Fruit fly (Drosophila melanogaster): ENCODE results near the gene TP53INP.

TP53INP gene

dm6 chr3L:4413800-4414446, 7.2 kb downstream of the TP53INP start:
- TF ChIP-seq cic (GFP tag; optimal IDR thresholded peaks at IDR 0.05): peak; percentile 93
- no peak for TF ChIP-seq Crg-1 (GFP tag; optimal IDR thresholded peaks at IDR 0.05)
- TF ChIP-seq cnc (optimal IDR thresholded peaks at IDR 0.05): no peak
- TF ChIP-seq pad (GFP tag; optimal IDR thresholded peaks at IDR 0.05): peak; percentile 8
- TF ChIP-seq Clk (GFP tag; optimal IDR thresholded peaks at IDR 0.05): peak; percentile 29
- no peak for TF ChIP-seq CG5204 (GFP tag; optimal IDR thresholded peaks at IDR 0.05)
- peak; percentile 37 for TF ChIP-seq tj (GFP tag; optimal IDR thresholded peaks at IDR 0.05)
- no peak for TF ChIP-seq Hr96 (GFP tag; optimal IDR thresholded peaks at IDR 0.05)
- peak; percentile 79 for TF ChIP-seq CG12768 (GFP tag; optimal IDR thresholded peaks at IDR 0.05)
- TF ChIP-seq ovo (GFP tag; optimal IDR thresholded peaks at IDR 0.05): peak; percentile 66
- TF ChIP-seq kay (GFP tag; ENCODE audit: borderline replicate concordance): peak; percentile 100
- no peak for TF ChIP-seq CG33017 (tag; optimal IDR thresholded peaks at IDR 0.05)
- no peak for TF ChIP-seq CG14711 (tag; optimal IDR thresholded peaks at IDR 0.05)
- TF ChIP-seq Mnt (GFP tag; optimal IDR thresholded peaks at IDR 0.05): peak; percentile 39
- peak; percentile 48 for TF ChIP-seq toe (GFP tag; optimal IDR thresholded peaks at IDR 0.05)
- TF ChIP-seq bab1 (GFP tag; optimal IDR thresholded peaks at IDR 0.05): peak; percentile 20
- TF ChIP-seq CG7045 (GFP tag; optimal IDR thresholded peaks at IDR 0.05): peak; percentile 1
- no peak for TF ChIP-seq CG11617 (GFP tag; optimal IDR thresholded peaks at IDR 0.05)
- TF ChIP-seq CG1620 (GFP tag; optimal IDR thresholded peaks at IDR 0.05): no peak
- peak; percentile 4 for TF ChIP-seq CG7101 (tag; optimal IDR thresholded peaks at IDR 0.05)

- TF ChIP-seq Mnt (GFP tag; optimal IDR thresholded peaks at IDR 0.05) (no peak), pad (GFP tag; optimal IDR thresholded peaks at IDR 0.05) (no peak), kay (GFP tag; ENCODE audit: borderline replicate concordance) (peak; percentile 93), CG5204 (GFP tag; optimal IDR thresholded peaks at IDR 0.05) (peak; percentile 23), CG33017 (tag; optimal IDR thresholded peaks at IDR 0.05) (peak; percentile 24), CG7045 (GFP tag; optimal IDR thresholded peaks at IDR 0.05) (no peak), cnc (optimal IDR thresholded peaks at IDR 0.05) (no peak), CG7101 (tag; optimal IDR thresholded peaks at IDR 0.05) (peak; percentile 11), ovo (GFP tag; optimal IDR thresholded peaks at IDR 0.05) (no peak)
Measured at dm6 chr3L:4414579-4414978, 7.8 kb downstream of the TP53INP start.

dm6 chr3L:4415326-4416274, 8.9 kb downstream of the TP53INP start:
- TF ChIP-seq Hr96 (GFP tag; optimal IDR thresholded peaks at IDR 0.05): peak; percentile 19
- TF ChIP-seq tj (GFP tag; optimal IDR thresholded peaks at IDR 0.05): no peak
- peak; percentile 8 for TF ChIP-seq CG1620 (GFP tag; optimal IDR thresholded peaks at IDR 0.05)
- TF ChIP-seq CG12768 (GFP tag; optimal IDR thresholded peaks at IDR 0.05): peak; percentile 94
- peak; percentile 17 for TF ChIP-seq CG7045 (GFP tag; optimal IDR thresholded peaks at IDR 0.05)
- TF ChIP-seq ovo (GFP tag; optimal IDR thresholded peaks at IDR 0.05): no peak
- TF ChIP-seq bab1 (GFP tag; optimal IDR thresholded peaks at IDR 0.05): no peak
- no peak for TF ChIP-seq CG11617 (GFP tag; optimal IDR thresholded peaks at IDR 0.05)
- peak; percentile 87 for TF ChIP-seq cic (GFP tag; optimal IDR thresholded peaks at IDR 0.05)
- peak; percentile 24 for TF ChIP-seq toe (GFP tag; optimal IDR thresholded peaks at IDR 0.05)
- TF ChIP-seq pad (GFP tag; optimal IDR thresholded peaks at IDR 0.05): no peak
- TF ChIP-seq CG33017 (tag; optimal IDR thresholded peaks at IDR 0.05): peak; percentile 39
- no peak for TF ChIP-seq Clk (GFP tag; optimal IDR thresholded peaks at IDR 0.05)
- peak; percentile 37 for TF ChIP-seq CG5204 (GFP tag; optimal IDR thresholded peaks at IDR 0.05)
- peak; percentile 53 for TF ChIP-seq CG7101 (tag; optimal IDR thresholded peaks at IDR 0.05)
- no peak for TF ChIP-seq kay (GFP tag; ENCODE audit: borderline replicate concordance)
- no peak for TF ChIP-seq Crg-1 (GFP tag; optimal IDR thresholded peaks at IDR 0.05)
- TF ChIP-seq cnc (optimal IDR thresholded peaks at IDR 0.05): peak; percentile 10 to 68
- no peak for TF ChIP-seq CG14711 (tag; optimal IDR thresholded peaks at IDR 0.05)
- peak; percentile 41 for TF ChIP-seq Mnt (GFP tag; optimal IDR thresholded peaks at IDR 0.05)

dm6 chr3L:4417068-4417467, 10.3 kb downstream of the TP53INP start:
- TF ChIP-seq kay (GFP tag; ENCODE audit: borderline replicate concordance): peak; percentile 74
- no peak for TF ChIP-seq Clk (GFP tag; optimal IDR thresholded peaks at IDR 0.05)

- no peak for TF ChIP-seq Clk (GFP tag; optimal IDR thresholded peaks at IDR 0.05)
- TF ChIP-seq CG5204 (GFP tag; optimal IDR thresholded peaks at IDR 0.05): no peak
- TF ChIP-seq CG7101 (tag; optimal IDR thresholded peaks at IDR 0.05): no peak
- no peak for TF ChIP-seq CG1620 (GFP tag; optimal IDR thresholded peaks at IDR 0.05)
- no peak for TF ChIP-seq cic (GFP tag; optimal IDR thresholded peaks at IDR 0.05)
- no peak for TF ChIP-seq CG12768 (GFP tag; optimal IDR thresholded peaks at IDR 0.05)
Measured at dm6 chr3L:4417543-4417942, 10.8 kb downstream of the TP53INP start.

- TF ChIP-seq kay (GFP tag; ENCODE audit: borderline replicate concordance): no peak
- TF ChIP-seq Crg-1 (GFP tag; optimal IDR thresholded peaks at IDR 0.05): no peak
- TF ChIP-seq pad (GFP tag; optimal IDR thresholded peaks at IDR 0.05): no peak
- no peak for TF ChIP-seq CG7045 (GFP tag; optimal IDR thresholded peaks at IDR 0.05)
- TF ChIP-seq Mnt (GFP tag; optimal IDR thresholded peaks at IDR 0.05): no peak
- no peak for TF ChIP-seq CG5204 (GFP tag; optimal IDR thresholded peaks at IDR 0.05)
- no peak for TF ChIP-seq CG12768 (GFP tag; optimal IDR thresholded peaks at IDR 0.05)
- TF ChIP-seq CG33017 (tag; optimal IDR thresholded peaks at IDR 0.05): no peak
- TF ChIP-seq CG14711 (tag; optimal IDR thresholded peaks at IDR 0.05): no peak
- TF ChIP-seq cic (GFP tag; optimal IDR thresholded peaks at IDR 0.05): no peak
- TF ChIP-seq CG7101 (tag; optimal IDR thresholded peaks at IDR 0.05): no peak
- TF ChIP-seq tj (GFP tag; optimal IDR thresholded peaks at IDR 0.05): no peak
- TF ChIP-seq toe (GFP tag; optimal IDR thresholded peaks at IDR 0.05): no peak
- no peak for TF ChIP-seq CG11617 (GFP tag; optimal IDR thresholded peaks at IDR 0.05)
- no peak for TF ChIP-seq bab1 (GFP tag; optimal IDR thresholded peaks at IDR 0.05)
- TF ChIP-seq CG1620 (GFP tag; optimal IDR thresholded peaks at IDR 0.05): no peak
- TF ChIP-seq cnc (optimal IDR thresholded peaks at IDR 0.05): no peak
- no peak for TF ChIP-seq Hr96 (GFP tag; optimal IDR thresholded peaks at IDR 0.05)
- TF ChIP-seq Clk (GFP tag; optimal IDR thresholded peaks at IDR 0.05): no peak
- TF ChIP-seq ovo (GFP tag; optimal IDR thresholded peaks at IDR 0.05): no peak
Measured at dm6 chr3L:4421362-4421761, 14.6 kb downstream of the TP53INP start, which contains the start of gene CG15020. Gene CG15020, plus strand, starts transcription at chr3L:4421662.
